Fruit fly (Drosophila melanogaster): ENCODE measurements around the gene Ir94b.

Ir94b gene

dm6 chr3R:22139113-22139512, 22.1 kb upstream of the Ir94b start:
- TF ChIP-seq Eip74EF (GFP tag; optimal IDR thresholded peaks at IDR 0.05): no peak
- peak; percentile 81 for TF ChIP-seq CG10979 (tag; optimal IDR thresholded peaks at IDR 0.05)
- peak; percentile 64; the same call in 1 of the 3 replicates for TF ChIP-seq z (GFP tag; IDR thresholded peaks at IDR 0.05)
- TF ChIP-seq ara (GFP tag; IDR thresholded peaks at IDR 0.05): peak; percentile 84
- TF ChIP-seq CG2129 (GFP tag; IDR thresholded peaks at IDR 0.05; ENCODE audit: partially characterized antibody): no peak
- no peak for TF ChIP-seq mld (GFP tag; IDR thresholded peaks at IDR 0.05; ENCODE audit: partially characterized antibody)
- TF ChIP-seq CG11247 (GFP tag; IDR thresholded peaks at IDR 0.05): peak; percentile 55; the same call in 1 of the 2 replicates
- TF ChIP-seq CG2199 (GFP tag; IDR thresholded peaks at IDR 0.05): peak; percentile 66; the same call in 1 of the 3 replicates
- TF ChIP-seq gro (GFP tag; optimal IDR thresholded peaks at IDR 0.05): no peak
- peak; percentile 61 for TF ChIP-seq Atf-2 (GFP tag; optimal IDR thresholded peaks at IDR 0.05)
- TF ChIP-seq Abd-B (GFP tag; optimal IDR thresholded peaks at IDR 0.05): peak; percentile 43
- TF ChIP-seq chif (GFP tag; optimal IDR thresholded peaks at IDR 0.05): peak; percentile 72 to 74
- TF ChIP-seq tx (GFP tag; optimal IDR thresholded peaks at IDR 0.05): no peak
- no peak for TF ChIP-seq MBD-R2 (GFP tag; IDR thresholded peaks at IDR 0.05)
- TF ChIP-seq Asciz (GFP tag; optimal IDR thresholded peaks at IDR 0.05): peak; percentile 48
- TF ChIP-seq CoRest (tag; optimal IDR thresholded peaks at IDR 0.05): peak; percentile 45
- no peak for TF ChIP-seq Hey (tag; optimal IDR thresholded peaks at IDR 0.05)
- no peak for TF ChIP-seq CG11560 (tag; IDR thresholded peaks at IDR 0.05)
- peak; percentile 65 for TF ChIP-seq tin (GFP tag; optimal IDR thresholded peaks at IDR 0.05)
- TF ChIP-seq hkb (optimal IDR thresholded peaks at IDR 0.05): no peak
- TF ChIP-seq hkb (GFP tag; IDR thresholded peaks at IDR 0.05): peak; percentile 81
- no peak for TF ChIP-seq Lpt (GFP tag; optimal IDR thresholded peaks at IDR 0.05)
- peak; percentile 12 for TF ChIP-seq Atf3 (GFP tag; optimal IDR thresholded peaks at IDR 0.05)
- no peak for TF ChIP-seq C15 (GFP tag; IDR thresholded peaks at IDR 0.05)
- TF ChIP-seq dysf (GFP tag; IDR thresholded peaks at IDR 0.05): peak; percentile 64
- peak; percentile 20 for TF ChIP-seq CG11723 (GFP tag; optimal IDR thresholded peaks at IDR 0.05)
- TF ChIP-seq CG14710 (tag; optimal IDR thresholded peaks at IDR 0.05): peak; percentile 58
- TF ChIP-seq CG12104 (GFP tag; optimal IDR thresholded peaks at IDR 0.05): no peak
- no peak for TF ChIP-seq Fer2 (tag; optimal IDR thresholded peaks at IDR 0.05)
- TF ChIP-seq CG7357 (GFP tag; IDR thresholded peaks at IDR 0.05): peak; percentile 55; the same call in 1 of the 3 replicates
- TF ChIP-seq CG2678 (tag; optimal IDR thresholded peaks at IDR 0.05): peak; percentile 55
- TF ChIP-seq CkIIα-i1 (GFP tag; IDR thresholded peaks at IDR 0.05): no peak
- no peak for TF ChIP-seq yki (optimal IDR thresholded peaks at IDR 0.05)
- TF ChIP-seq ERR (GFP tag; optimal IDR thresholded peaks at IDR 0.05): no peak
- no peak for TF ChIP-seq CG3995 (GFP tag; optimal IDR thresholded peaks at IDR 0.05)
- TF ChIP-seq CG8359 (GFP tag; optimal IDR thresholded peaks at IDR 0.05; ENCODE audit: borderline replicate concordance): peak; percentile 26
- TF ChIP-seq HLH3B (GFP tag; IDR thresholded peaks at IDR 0.05): peak; percentile 59; the same call in 1 of the 2 replicates
- TF ChIP-seq HHEX (GFP tag; optimal IDR thresholded peaks at IDR 0.05): peak; percentile 62
- TF ChIP-seq twi (tag; optimal IDR thresholded peaks at IDR 0.05): no peak
- peak; percentile 37 for TF ChIP-seq CG4707 (GFP tag; optimal IDR thresholded peaks at IDR 0.05)
- peak; percentile 47 for TF ChIP-seq CG1233 (GFP tag; optimal IDR thresholded peaks at IDR 0.05)
- TF ChIP-seq Xbp1 (GFP tag; optimal IDR thresholded peaks at IDR 0.05): peak; percentile 66
- TF ChIP-seq ab (GFP tag; optimal IDR thresholded peaks at IDR 0.05): no peak
- peak; percentile 79 for TF ChIP-seq ATbp (GFP tag; optimal IDR thresholded peaks at IDR 0.05)
- no peak for TF ChIP-seq TFAM (GFP tag; optimal IDR thresholded peaks at IDR 0.05)
- TF ChIP-seq tll (GFP tag; optimal IDR thresholded peaks at IDR 0.05): no peak
- TF ChIP-seq Hmx (GFP tag; optimal IDR thresholded peaks at IDR 0.05): no peak
- TF ChIP-seq Jarid2 (GFP tag; optimal IDR thresholded peaks at IDR 0.05): no peak
- peak; percentile 75 for TF ChIP-seq lmd (GFP tag; IDR thresholded peaks at IDR 0.05)
- peak; percentile 38 for TF ChIP-seq grau (tag; optimal IDR thresholded peaks at IDR 0.05)
- TF ChIP-seq Myb (GFP tag; optimal IDR thresholded peaks at IDR 0.05): peak; percentile 1

Measured in whole organism, embryonic.